Fruit fly (Drosophila melanogaster) whole organism, embryonic: ENCODE data around the gene CG46427.

Source experiments
- B-H1 ChIP-seq: fragments of 200-800 bp; sonication (Bioruptor generic); IDR thresholded peaks from 3 replicates; pipeline ENCODE4 v1.3.6; 2022; ENCODE audit warnings: missing biosample characterization, missing genetic modification characterization
- BEAF-32 ChIP-seq: fragments of 200-800 bp; sonication (Bioruptor generic); optimal IDR thresholded peaks from 3 replicates; lab custom pipeline; 2017; ENCODE audit warnings: missing biosample characterization, missing genetic modification characterization, mild to moderate bottlenecking, moderate library complexity, missing genetic modification reagents
- Bteb2 ChIP-seq: fragments of 200-800 bp; sonication (Bioruptor generic); optimal IDR thresholded peaks from 2 replicates; lab custom pipeline; 2016; ENCODE audit warnings: missing biosample characterization, missing genetic modification characterization
- CG10979 ChIP-seq: fragments of 200-800 bp; sonication (Bioruptor generic); optimal IDR thresholded peaks from 2 replicates; lab custom pipeline; 2018; ENCODE audit warnings: missing biosample characterization, mild to moderate bottlenecking, missing genetic modification characterization, moderate library complexity
- CG11504 ChIP-seq: fragments of 200-800 bp; sonication (Bioruptor generic); optimal IDR thresholded peaks from 3 replicates; lab custom pipeline; 2019; ENCODE audit warnings: missing biosample characterization, mild to moderate bottlenecking, missing genetic modification characterization, moderate library complexity
- CG11695 ChIP-seq: fragments of 200-800 bp; sonication (Bioruptor generic); IDR thresholded peaks from 3 replicates; pipeline ENCODE4 v1.3.6; 2022; ENCODE audit warnings: missing biosample characterization, missing genetic modification characterization
- CG11723 ChIP-seq: fragments of 200-800 bp; sonication (Bioruptor generic); optimal IDR thresholded peaks from 2 replicates; lab custom pipeline; 2017; ENCODE audit warnings: missing biosample characterization, mild to moderate bottlenecking, missing genetic modification characterization
- CG12942 ChIP-seq: fragments of 200-800 bp; sonication (Bioruptor generic); optimal IDR thresholded peaks from 3 replicates; lab custom pipeline; 2016; ENCODE audit warnings: missing biosample characterization, missing genetic modification characterization
- CG1529 ChIP-seq: fragments of 200-800 bp; sonication (Bioruptor generic); optimal IDR thresholded peaks from 3 replicates; lab custom pipeline; 2018; ENCODE audit warnings: missing biosample characterization, missing genetic modification characterization
- CG17802 ChIP-seq: fragments of 200-800 bp; sonication (Bioruptor generic); optimal IDR thresholded peaks from 2 replicates; lab custom pipeline; 2018; ENCODE audit warnings: missing biosample characterization, mild to moderate bottlenecking, missing genetic modification characterization, moderate library complexity
- CG18619 ChIP-seq: fragments of 200-800 bp; sonication (Bioruptor generic); optimal IDR thresholded peaks from 3 replicates; lab custom pipeline; 2017; ENCODE audit warnings: missing biosample characterization, mild to moderate bottlenecking, missing genetic modification characterization
- CG18764 ChIP-seq: fragments of 200-800 bp; sonication (Bioruptor generic); optimal IDR thresholded peaks from 3 replicates; lab custom pipeline; 2016; ENCODE audit warnings: missing biosample characterization, missing genetic modification characterization
- CG30403 ChIP-seq: fragments of 200-800 bp; sonication (Bioruptor generic); optimal IDR thresholded peaks from 3 replicates; lab custom pipeline; 2016; ENCODE audit warnings: missing biosample characterization, missing genetic modification characterization
- CG3847 ChIP-seq: fragments of 200-800 bp; sonication (Bioruptor generic); IDR thresholded peaks from 2 replicates; pipeline ENCODE4 v1.3.6; 2022; ENCODE audit warnings: missing biosample characterization, missing genetic modification characterization
- CG5245 ChIP-seq: fragments of 200-800 bp; sonication (Bioruptor generic); optimal IDR thresholded peaks from 3 replicates; lab custom pipeline; 2016; ENCODE audit warnings: missing biosample characterization, missing genetic modification characterization
- CG6654 ChIP-seq: fragments of 200-800 bp; sonication (Bioruptor generic); optimal IDR thresholded peaks from 2 replicates; lab custom pipeline; 2017; ENCODE audit warnings: missing biosample characterization, mild to moderate bottlenecking, missing genetic modification characterization
- CG9437 ChIP-seq: fragments of 200-800 bp; sonication (Bioruptor generic); optimal IDR thresholded peaks from 2 replicates; lab custom pipeline; 2018; ENCODE audit warnings: missing biosample characterization, mild to moderate bottlenecking, missing genetic modification characterization
- CG9817 ChIP-seq: fragments of 200-800 bp; sonication (Bioruptor generic); optimal IDR thresholded peaks from 2 replicates; lab custom pipeline; 2018; ENCODE audit warnings: missing biosample characterization, mild to moderate bottlenecking, missing genetic modification characterization, moderate library complexity
- CG9876 ChIP-seq: fragments of 200-800 bp; sonication (Bioruptor generic); optimal IDR thresholded peaks from 2 replicates; lab custom pipeline; 2016; ENCODE audit warnings: missing biosample characterization, missing genetic modification characterization
- Dek ChIP-seq: fragments of 200-800 bp; sonication (Bioruptor generic); optimal IDR thresholded peaks from 3 replicates; lab custom pipeline; 2019; ENCODE audit warnings: missing biosample characterization, mild to moderate bottlenecking, missing genetic modification characterization, moderate library complexity
- Dfd ChIP-seq, 2 experiments: fragments of >200 bp; optimal IDR thresholded peaks; 2 replicates each; lab custom pipeline; 2017; ENCODE audit warnings: missing biosample characterization in 2 of 2, missing genetic modification characterization in 2 of 2
- Dref ChIP-seq: fragments of 200-800 bp; sonication (Bioruptor generic); IDR thresholded peaks from 2 replicates; pipeline ENCODE4 v1.3.6; 2022; ENCODE audit warnings: missing biosample characterization, missing genetic modification characterization
- Ets65A ChIP-seq: fragments of 200-800 bp; sonication (Bioruptor generic); peaks from one replicate; lab custom pipeline; 2016; ENCODE audit warnings: missing biosample characterization, missing genetic modification characterization
- HLH4C ChIP-seq: fragments of 200-800 bp; sonication (Bioruptor generic); IDR thresholded peaks from 3 replicates; pipeline ENCODE4 v1.3.6; 2022; ENCODE audit warnings: missing biosample characterization, missing genetic modification characterization; ENCODE audit not compliant: partially characterized antibody
- NC2β ChIP-seq: fragments of 200-800 bp; sonication (Bioruptor generic); optimal IDR thresholded peaks from 2 replicates; lab custom pipeline; 2016; ENCODE audit warnings: missing biosample characterization, missing genetic modification characterization
- Sry-δ ChIP-seq: fragments of 200-800 bp; sonication (Bioruptor generic); optimal IDR thresholded peaks from 2 replicates; lab custom pipeline; 2016; ENCODE audit warnings: missing biosample characterization, missing genetic modification characterization
- Ssrp ChIP-seq: fragments of 200-800 bp; sonication (Bioruptor generic); optimal IDR thresholded peaks from 2 replicates; lab custom pipeline; 2018; ENCODE audit warnings: missing biosample characterization, mild to moderate bottlenecking, missing genetic modification characterization, moderate library complexity
- Tbp ChIP-seq: fragments of >200 bp; optimal IDR thresholded peaks from 2 replicates; lab custom pipeline; 2018; ENCODE audit warnings: missing biosample characterization, missing genetic modification characterization
- Vsx1 ChIP-seq: fragments of 200-800 bp; sonication (Bioruptor generic); optimal IDR thresholded peaks from 2 replicates; lab custom pipeline; 2017; ENCODE audit warnings: missing biosample characterization, mild to moderate bottlenecking, missing genetic modification characterization, missing genetic modification reagents
- al ChIP-seq: fragments of 200-800 bp; sonication (Bioruptor generic); IDR thresholded peaks from 2 replicates; pipeline ENCODE4 v1.3.6; 2022; ENCODE audit warnings: missing biosample characterization, missing genetic modification characterization
- bab2 ChIP-seq: fragments of 200-800 bp; sonication (Bioruptor generic); optimal IDR thresholded peaks from 2 replicates; lab custom pipeline; 2016; ENCODE audit warnings: missing biosample characterization, missing genetic modification characterization
- crol ChIP-seq: fragments of 200-800 bp; sonication (Bioruptor generic); IDR thresholded peaks from 2 replicates; pipeline ENCODE4 v1.3.6; 2022; ENCODE audit warnings: missing biosample characterization, missing genetic modification characterization
- da ChIP-seq: fragments of 200-800 bp; sonication (Bioruptor generic); optimal IDR thresholded peaks from 2 replicates; lab custom pipeline; 2016; ENCODE audit warnings: missing biosample characterization, missing genetic modification characterization
- dpn ChIP-seq, 2 experiments: fragments of 200-800 bp; sonication (Bioruptor generic); optimal IDR thresholded peaks; 3 replicates each; lab custom pipeline; 2016; ENCODE audit warnings: missing biosample characterization in 2 of 2, missing genetic modification characterization in 2 of 2
- esg ChIP-seq: fragments of 200-800 bp; sonication (Bioruptor generic); conservative IDR thresholded peaks from 2 replicates; pipeline ENCODE4 v1.3.6; 2022; ENCODE audit warnings: missing biosample characterization, missing genetic modification characterization
- fru ChIP-seq: fragments of >200 bp; optimal IDR thresholded peaks from 2 replicates; lab custom pipeline; 2017
- gce ChIP-seq: fragments of 200-800 bp; sonication (Bioruptor generic); IDR thresholded peaks from 3 replicates; pipeline ENCODE4 v1.3.6; 2022; ENCODE audit warnings: missing biosample characterization, missing genetic modification characterization
- h ChIP-seq: fragments of >200 bp; optimal IDR thresholded peaks from 2 replicates; lab custom pipeline; 2017
- hkb ChIP-seq, 2 experiments: fragments of 200-800 bp in 1 of 2; fragments of >200 bp in 1 of 2; sonication (Bioruptor generic) in 1 of 2; IDR thresholded peaks in 1 of 2; optimal IDR thresholded peaks in 1 of 2; 2 replicates each; pipeline versions ENCODE4 v1.3.6 to Lab custom; 2017 to 2022; ENCODE audit warnings: missing biosample characterization in 1 of 2, missing genetic modification characterization in 1 of 2
- luna ChIP-seq: fragments of 200-800 bp; sonication (Bioruptor generic); optimal IDR thresholded peaks from 2 replicates; lab custom pipeline; 2016; ENCODE audit warnings: missing biosample characterization, missing genetic modification characterization
- mam ChIP-seq: fragments of 200-800 bp; sonication (Bioruptor generic); optimal IDR thresholded peaks from 3 replicates; lab custom pipeline; 2016; ENCODE audit warnings: missing biosample characterization, missing genetic modification characterization
- nom ChIP-seq: fragments of 200-800 bp; sonication (Bioruptor generic); optimal IDR thresholded peaks from 2 replicates; lab custom pipeline; 2017; ENCODE audit warnings: missing biosample characterization, missing genetic modification characterization, mild to moderate bottlenecking, moderate library complexity, missing genetic modification reagents
- odd ChIP-seq: fragments of 200-800 bp; sonication (Bioruptor generic); optimal IDR thresholded peaks from 2 replicates; lab custom pipeline; 2017; ENCODE audit warnings: missing biosample characterization, mild to moderate bottlenecking, missing genetic modification characterization
- pum ChIP-seq: fragments of 200-800 bp; sonication (Bioruptor generic); optimal IDR thresholded peaks from 2 replicates; lab custom pipeline; 2016; ENCODE audit warnings: missing biosample characterization, missing genetic modification characterization
- slbo ChIP-seq: fragments of 200-800 bp; sonication (Bioruptor generic); IDR thresholded peaks from 2 replicates; pipeline ENCODE4 v1.3.6; 2022; ENCODE audit warnings: missing biosample characterization, missing genetic modification characterization
- so ChIP-seq: fragments of 200-800 bp; sonication (Bioruptor generic); IDR thresholded peaks from 3 replicates; pipeline ENCODE4 v1.3.6; 2022; ENCODE audit warnings: missing biosample characterization, missing genetic modification characterization
- sug ChIP-seq: fragments of 200-800 bp; optimal IDR thresholded peaks from 2 replicates; lab custom pipeline; 2019; ENCODE audit warnings: missing biosample characterization, mild to moderate bottlenecking, missing genetic modification characterization, moderate library complexity
- tap ChIP-seq: fragments of 200-800 bp; optimal IDR thresholded peaks from 3 replicates; lab custom pipeline; 2019; ENCODE audit warnings: missing biosample characterization, mild to moderate bottlenecking, missing genetic modification characterization, moderate library complexity
- tio ChIP-seq: fragments of 200-800 bp; sonication (Bioruptor generic); optimal IDR thresholded peaks from 2 replicates; lab custom pipeline; 2017; ENCODE audit warnings: missing biosample characterization, missing genetic modification characterization, inconsistent platforms
- vfl ChIP-seq: fragments of 200-800 bp; sonication (Bioruptor generic); optimal IDR thresholded peaks from 2 replicates; lab custom pipeline; 2016; ENCODE audit warnings: missing biosample characterization, missing genetic modification characterization
- wor ChIP-seq: fragments of 200-800 bp; sonication (Bioruptor generic); IDR thresholded peaks from 2 replicates; pipeline ENCODE4 v1.3.6; 2022; ENCODE audit warnings: missing biosample characterization, missing genetic modification characterization

The CG46427 gene

dm6 chr3R:12405134-12405533, 33.8 kb downstream of the CG46427 start (continued):
- TF ChIP-seq Vsx1 (GFP tag; lab: Kevin White, UChicago): peak; percentile 48
- TF ChIP-seq BEAF-32 (GFP tag; lab: Kevin White, UChicago): no peak
- no peak for TF ChIP-seq so (GFP tag; lab: Robert Waterston, UW)
- no peak for TF ChIP-seq vfl (GFP tag; lab: Kevin White, UChicago)
- TF ChIP-seq B-H1 (GFP tag; lab: Robert Waterston, UW): no peak
- no peak for TF ChIP-seq crol (GFP tag; lab: Robert Waterston, UW)
- no peak for TF ChIP-seq Dref (GFP tag; lab: Robert Waterston, UW)
- no peak for TF ChIP-seq al (GFP tag; lab: Robert Waterston, UW)
- no peak for TF ChIP-seq CG3847 (GFP tag; lab: Robert Waterston, UW)
- TF ChIP-seq Tbp (GFP tag; lab: Kevin White, UChicago): no peak

DNA sequence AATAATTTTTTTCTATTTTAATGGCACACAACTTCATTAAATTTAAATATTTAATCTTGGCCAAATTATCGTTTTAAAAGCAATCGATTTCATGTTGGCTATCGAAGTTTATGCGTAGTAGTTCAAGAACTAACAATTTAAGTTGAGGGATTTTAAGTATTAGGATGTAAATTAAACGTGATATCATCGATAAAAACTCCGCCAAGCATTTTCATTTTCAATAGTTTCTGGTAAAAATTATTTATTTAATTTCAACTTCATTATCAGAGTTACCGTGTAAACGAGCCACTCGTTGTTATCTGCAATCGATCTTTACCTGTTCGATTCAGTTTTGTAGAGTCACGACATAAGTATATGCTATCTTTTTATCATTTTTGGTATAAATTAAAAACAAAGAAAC, 36.0 kb downstream of the CG46427 start:
- TF ChIP-seq esg: peak; percentile 93
- TF ChIP-seq CG17802 (tag; lab: Kevin White, UChicago): peak; percentile 89
- TF ChIP-seq mam (GFP tag; lab: Kevin White, UChicago): peak; percentile 92
- peak; percentile 92 for TF ChIP-seq wor (GFP tag; lab: Robert Waterston, UW)
- TF ChIP-seq h (lab: Kevin White, UChicago): no peak
- peak; percentile 98 for TF ChIP-seq Ets65A (GFP tag; lab: Kevin White, UChicago)
- 0 out of 3 replicates have a peak, but pooled peaks have one; percentile 40 for TF ChIP-seq HLH4C
- TF ChIP-seq sug: peak; percentile 97
- peak; percentile 75 for TF ChIP-seq luna
- TF ChIP-seq CG30403 (GFP tag; lab: Kevin White, UChicago): peak; percentile 96
- TF ChIP-seq dpn (GFP tag; optimal IDR thresholded peaks at IDR 0.05; lab: Kevin White, UChicago): peak; percentile 94
- peak; percentile 92 for TF ChIP-seq CG12942
- peak; percentile 96 for TF ChIP-seq Bteb2 (GFP tag; lab: Kevin White, UChicago)
- TF ChIP-seq gce: peak; percentile 97
- TF ChIP-seq bab2 (GFP tag; lab: Kevin White, UChicago): peak; percentile 95
- peak; percentile 92 for TF ChIP-seq slbo (GFP tag; lab: Robert Waterston, UW)
- TF ChIP-seq da (GFP tag; lab: Kevin White, UChicago): peak; percentile 85
- peak; percentile 99 for TF ChIP-seq nom
- peak; percentile 99 for TF ChIP-seq tap (tag; lab: Kevin White, UChicago)
- peak; percentile 99 for TF ChIP-seq NC2β
- TF ChIP-seq Dek (tag; lab: Kevin White, UChicago): peak; percentile 97
- TF ChIP-seq CG6654 (GFP tag; lab: Kevin White, UChicago): peak; percentile 94
- TF ChIP-seq fru (lab: Kevin White, UChicago): no peak
- TF ChIP-seq CG11723 (GFP tag; lab: Kevin White, UChicago): peak; percentile 94
- TF ChIP-seq CG10979 (tag; lab: Kevin White, UChicago): peak; percentile 99
- TF ChIP-seq Dfd (GFP tag; optimal IDR thresholded peaks at IDR 0.05; lab: Kevin White, UChicago): no peak
- peak; percentile 98 for TF ChIP-seq Ssrp (tag; lab: Kevin White, UChicago)
- peak; percentile 94 for TF ChIP-seq CG18764
- TF ChIP-seq CG1529 (GFP tag; lab: Kevin White, UChicago): peak; percentile 96
- TF ChIP-seq CG9876 (GFP tag; lab: Kevin White, UChicago): peak; percentile 84
- TF ChIP-seq CG18619: peak; percentile 94
- TF ChIP-seq Sry-δ: peak; percentile 66
- TF ChIP-seq hkb (optimal IDR thresholded peaks at IDR 0.05; lab: Kevin White, UChicago): no peak
- peak; percentile 99 for TF ChIP-seq hkb (GFP tag; IDR thresholded peaks at IDR 0.05; lab: Robert Waterston, UW)
- TF ChIP-seq CG11695: peak; percentile 97
- TF ChIP-seq CG9817: peak; percentile 97
- TF ChIP-seq tio: no peak
- TF ChIP-seq CG11504 (tag; lab: Kevin White, UChicago): peak; percentile 97
- peak; percentile 92 for TF ChIP-seq CG9437 (GFP tag; lab: Kevin White, UChicago)
- peak; percentile 94 for TF ChIP-seq CG5245
- peak; percentile 90 for TF ChIP-seq pum
- peak; percentile 96 for TF ChIP-seq odd (GFP tag; lab: Kevin White, UChicago)
